Worm (Caenorhabditis elegans) whole organism, mixed stage, embryonic: ENCODE data around the gene osm-9.

Experiments used
- M03D4.4 ChIP-seq: sonication (generic microtip); optimal IDR thresholded peaks from 2 replicates; lab custom pipeline; 2017; ENCODE audit warnings: mild to moderate bottlenecking, missing genetic modification characterization, missing compliant biosample characterization
- ceh-39 ChIP-seq: fragments of 150-350 bp; optimal IDR thresholded peaks from 2 replicates; lab custom pipeline; 2014; ENCODE audit warnings: missing biosample characterization, missing genetic modification characterization
- ceh-43 ChIP-seq: fragments of 200-800 bp; sonication (Bioruptor generic); optimal IDR thresholded peaks from 2 replicates; lab custom pipeline; 2018; ENCODE audit warnings: mild to moderate bottlenecking, missing genetic modification characterization, moderate library complexity, missing compliant biosample characterization
- ceh-83 ChIP-seq: fragments of 200-800 bp; sonication (Bioruptor generic); optimal IDR thresholded peaks from 2 replicates; lab custom pipeline; 2018; ENCODE audit warnings: mild to moderate bottlenecking, missing genetic modification characterization, missing compliant biosample characterization
- ces-1 ChIP-seq: fragments of 150-350 bp; optimal IDR thresholded peaks from 2 replicates; lab custom pipeline; 2014; ENCODE audit warnings: missing biosample characterization, missing genetic modification reagents, missing genetic modification characterization
- cnd-1 ChIP-seq: fragments of 200-800 bp; sonication (Bioruptor generic); optimal IDR thresholded peaks from 2 replicates; lab custom pipeline; 2018; ENCODE audit warnings: mild to moderate bottlenecking, missing genetic modification characterization, missing compliant biosample characterization
- drap-1 ChIP-seq: fragments of 200-800 bp; sonication (Bioruptor generic); optimal IDR thresholded peaks from 3 replicates; lab custom pipeline; 2018; ENCODE audit warnings: mild to moderate bottlenecking, missing genetic modification characterization, missing compliant biosample characterization
- elt-1 ChIP-seq: sonication (generic microtip); optimal IDR thresholded peaks from 2 replicates; lab custom pipeline; 2017; ENCODE audit warnings: missing genetic modification characterization, mild to moderate bottlenecking, missing compliant biosample characterization, antibody characterized with exemption, moderate library complexity, borderline replicate concordance; ENCODE audit not compliant: insufficient read depth
- elt-3 ChIP-seq: fragments of 150-350 bp; optimal IDR thresholded peaks from 2 replicates; lab custom pipeline; 2014; ENCODE audit warnings: missing biosample characterization, missing genetic modification characterization
- flh-1 ChIP-seq: fragments of 200-800 bp; sonication (Bioruptor generic); optimal IDR thresholded peaks from 2 replicates; lab custom pipeline; 2018; ENCODE audit warnings: mild to moderate bottlenecking, missing genetic modification characterization, moderate library complexity, missing compliant biosample characterization
- ham-2 ChIP-seq: fragments of 200-800 bp; sonication (Bioruptor generic); optimal IDR thresholded peaks from 2 replicates; lab custom pipeline; 2018; ENCODE audit warnings: mild to moderate bottlenecking, missing genetic modification characterization, missing compliant biosample characterization
- hlh-1 ChIP-seq: fragments of 150-350 bp; optimal IDR thresholded peaks from 2 replicates; lab custom pipeline; 2014; ENCODE audit warnings: missing biosample characterization, missing genetic modification reagents, missing genetic modification characterization
- lin-13 ChIP-seq: fragments of 150-350 bp; optimal IDR thresholded peaks from 2 replicates; lab custom pipeline; 2014; ENCODE audit warnings: missing biosample characterization, missing genetic modification characterization
- lin-32 ChIP-seq: fragments of 200-800 bp; sonication (Bioruptor generic); optimal IDR thresholded peaks from 2 replicates; lab custom pipeline; 2018; ENCODE audit warnings: mild to moderate bottlenecking, missing genetic modification characterization, missing compliant biosample characterization
- lsy-2 ChIP-seq: fragments of 150-350 bp; optimal IDR thresholded peaks from 2 replicates; lab custom pipeline; 2014; ENCODE audit warnings: missing biosample characterization, missing genetic modification characterization
- mab-5 ChIP-seq: fragments of 150-350 bp; optimal IDR thresholded peaks from 2 replicates; lab custom pipeline; 2014; ENCODE audit warnings: missing biosample characterization, missing genetic modification characterization
- mep-1 ChIP-seq: fragments of 150-350 bp; optimal IDR thresholded peaks from 2 replicates; lab custom pipeline; 2017; ENCODE audit warnings: missing biosample characterization, missing genetic modification reagents, missing genetic modification characterization, inconsistent platforms
- nhr-12 ChIP-seq: fragments of 150-350 bp; optimal IDR thresholded peaks from 2 replicates; lab custom pipeline; 2014; ENCODE audit warnings: missing biosample characterization, missing genetic modification characterization
- nhr-2 ChIP-seq: fragments of 150-350 bp; optimal IDR thresholded peaks from 2 replicates; lab custom pipeline; 2014; ENCODE audit warnings: missing biosample characterization, missing genetic modification characterization
- nhr-28 ChIP-seq: fragments of 150-350 bp; optimal IDR thresholded peaks from 2 replicates; lab custom pipeline; 2014; ENCODE audit warnings: missing biosample characterization, missing genetic modification characterization
- nhr-76 ChIP-seq: sonication (generic microtip); optimal IDR thresholded peaks from 2 replicates; lab custom pipeline; 2017; ENCODE audit warnings: missing biosample characterization, missing genetic modification characterization
- pha-4 ChIP-seq: fragments of 150-350 bp; optimal IDR thresholded peaks from 2 replicates; lab custom pipeline; 2018; ENCODE audit warnings: missing biosample characterization, missing genetic modification reagents, missing genetic modification characterization
- snpc-4 ChIP-seq: fragments of 150-350 bp; optimal IDR thresholded peaks from 2 replicates; lab custom pipeline; 2014; ENCODE audit warnings: missing biosample characterization, missing genetic modification characterization
- sptf-1 ChIP-seq: sonication (generic microtip); optimal IDR thresholded peaks from 2 replicates; lab custom pipeline; 2017; ENCODE audit warnings: mild to moderate bottlenecking, missing genetic modification characterization, moderate library complexity, missing compliant biosample characterization
- tbx-8 ChIP-seq: fragments of 200-800 bp; sonication (Bioruptor generic); optimal IDR thresholded peaks from 2 replicates; lab custom pipeline; 2018; ENCODE audit warnings: mild to moderate bottlenecking, missing genetic modification characterization, moderate library complexity, missing compliant biosample characterization
- unc-120 ChIP-seq: sonication (generic microtip); optimal IDR thresholded peaks from 2 replicates; lab custom pipeline; 2017; ENCODE audit warnings: missing genetic modification characterization, missing compliant biosample characterization; ENCODE audit not compliant: poor library complexity, severe bottlenecking
- unc-39 ChIP-seq: fragments of 150-350 bp; optimal IDR thresholded peaks from 2 replicates; lab custom pipeline; 2014; ENCODE audit warnings: missing biosample characterization, missing genetic modification characterization
- unc-62 ChIP-seq: fragments of 150-350 bp; optimal IDR thresholded peaks from 2 replicates; lab custom pipeline; 2014; ENCODE audit warnings: missing biosample characterization, missing genetic modification reagents, missing genetic modification characterization
- zip-8 ChIP-seq: fragments of 150-350 bp; optimal IDR thresholded peaks from 2 replicates; lab custom pipeline; 2014; ENCODE audit warnings: missing biosample characterization, missing genetic modification characterization
- ztf-11 ChIP-seq: fragments of 150-350 bp; optimal IDR thresholded peaks from 2 replicates; lab custom pipeline; 2014; ENCODE audit warnings: missing biosample characterization, missing genetic modification characterization

Gene osm-9

ce11 chrIV:3570612-3571011 is 13.4 kb upstream of the osm-9 start:
- TF ChIP-seq elt-3 (tag; lab: Kevin White, UChicago) = no peak
- TF ChIP-seq nhr-76 = no peak
- TF ChIP-seq ceh-43 = no peak
- no peak for TF ChIP-seq ztf-11 (tag; lab: Kevin White, UChicago)
- no peak for TF ChIP-seq nhr-28 (tag; lab: Kevin White, UChicago)
- TF ChIP-seq tbx-8 = no peak
- TF ChIP-seq unc-39 (tag; lab: Kevin White, UChicago) = no peak

ce11 chrIV:3568608-3569007 is 11.4 kb upstream of the osm-9 start, which contains the start of gene otpl-1:
TSS of gene otpl-1 (plus strand) at chrIV:3568979.
- TF ChIP-seq nhr-76 (no peak), unc-39 (tag; lab: Kevin White, UChicago) (no peak), zip-8 (no peak), cnd-1 (tag; lab: Kevin White, UChicago) (no peak), elt-1 (no peak), drap-1 (no peak), ztf-11 (tag; lab: Kevin White, UChicago) (no peak), ces-1 (GFP tag; lab: Kevin White, UChicago) (no peak), elt-3 (tag; lab: Kevin White, UChicago) (no peak), flh-1 (GFP tag; lab: Kevin White, UChicago) (no peak), mep-1 (no peak), ceh-39 (no peak), unc-62 (no peak)

- TF ChIP-seq ceh-83 (GFP tag; lab: Kevin White, UChicago) (no peak), mab-5 (tag; lab: Kevin White, UChicago) (no peak), ham-2 (GFP tag; lab: Kevin White, UChicago) (no peak), lin-13 (no peak), elt-1 (no peak), nhr-2 (tag; lab: Kevin White, UChicago) (no peak), pha-4 (tag; lab: Kevin White, UChicago) (no peak), lsy-2 (tag; lab: Kevin White, UChicago) (no peak), nhr-12 (tag; lab: Kevin White, UChicago) (no peak), lin-32 (GFP tag; lab: Kevin White, UChicago) (no peak), flh-1 (GFP tag; lab: Kevin White, UChicago) (no peak), snpc-4 (no peak), unc-120 (tag; lab: Kevin White, UChicago) (no peak)
Observed at ce11 chrIV:3564901-3565300, 7.7 kb upstream of the osm-9 start, which contains the start of gene sre-5. TSS of gene sre-5 (plus strand) at chrIV:3565201.

- TF ChIP-seq pha-4 (tag; lab: Kevin White, UChicago) (no peak), cnd-1 (tag; lab: Kevin White, UChicago) (no peak), elt-1 (no peak), unc-39 (tag; lab: Kevin White, UChicago) (no peak), ces-1 (GFP tag; lab: Kevin White, UChicago) (no peak), nhr-28 (tag; lab: Kevin White, UChicago) (no peak), nhr-76 (no peak), drap-1 (no peak), unc-120 (tag; lab: Kevin White, UChicago) (no peak)
Observed at ce11 chrIV:3559201-3559600, 2.0 kb upstream of the osm-9 start.

- TF ChIP-seq drap-1 (no peak), flh-1 (GFP tag; lab: Kevin White, UChicago) (no peak), nhr-28 (tag; lab: Kevin White, UChicago) (no peak), ceh-43 (no peak), M03D4.4 (tag; lab: Kevin White, UChicago) (no peak), cnd-1 (tag; lab: Kevin White, UChicago) (no peak), unc-120 (tag; lab: Kevin White, UChicago) (no peak), elt-1 (no peak), ces-1 (GFP tag; lab: Kevin White, UChicago) (no peak), ham-2 (GFP tag; lab: Kevin White, UChicago) (no peak), nhr-76 (no peak), nhr-2 (tag; lab: Kevin White, UChicago) (no peak), tbx-8 (no peak), sptf-1 (tag; lab: Kevin White, UChicago) (no peak), unc-62 (no peak), hlh-1 (tag; lab: Kevin White, UChicago) (no peak)
Observed at ce11 chrIV:3552933-3553332, 4.3 kb downstream of the osm-9 start.
